Fruit fly (Drosophila melanogaster) whole organism, embryonic: Measurements from ENCODE around the gene eIF3d1.
A peak's percentile ranks its signal among the peaks of the same experiment; 100 is the strongest.

Experiments
- CG11093 ChIP-seq: fragments of 200-800 bp; sonication (Bioruptor generic); IDR thresholded peaks from 3 replicates; pipeline ENCODE4 v1.3.6; 2022; ENCODE audit warnings: missing biosample characterization, missing genetic modification characterization
- CG14050 ChIP-seq: fragments of 200-800 bp; sonication (Bioruptor generic); IDR thresholded peaks from 3 replicates; pipeline ENCODE4 v1.3.6; 2022; ENCODE audit warnings: missing biosample characterization, missing genetic modification characterization
- Dfd ChIP-seq, 2 experiments: fragments of >200 bp; optimal IDR thresholded peaks; 2 replicates each; lab custom pipeline; 2017; ENCODE audit warnings: missing biosample characterization in 2 of 2, missing genetic modification characterization in 2 of 2
- H15 ChIP-seq: fragments of 200-800 bp; sonication (Bioruptor generic); IDR thresholded peaks from 3 replicates; pipeline ENCODE4 v1.3.6; 2022; ENCODE audit warnings: missing biosample characterization, missing genetic modification characterization
- Kr ChIP-seq: fragments of 200-800 bp; sonication (Bioruptor generic); optimal IDR thresholded peaks from 2 replicates; lab custom pipeline; 2017; ENCODE audit warnings: missing biosample characterization, mild to moderate bottlenecking, missing genetic modification characterization
- Optix ChIP-seq: fragments of 200-800 bp; sonication (Bioruptor generic); IDR thresholded peaks from 3 replicates; pipeline ENCODE4 v1.3.6; 2022; ENCODE audit warnings: missing biosample characterization, missing genetic modification characterization
- amos ChIP-seq: fragments of 200-800 bp; sonication (Bioruptor generic); IDR thresholded peaks from 2 replicates; pipeline ENCODE4 v1.3.6; 2022; ENCODE audit warnings: missing biosample characterization, missing genetic modification characterization; ENCODE audit not compliant: partially characterized antibody
- ase ChIP-seq: fragments of 200-800 bp; sonication (Bioruptor generic); IDR thresholded peaks from 3 replicates; pipeline ENCODE4 v1.3.6; 2022; ENCODE audit warnings: missing biosample characterization, missing genetic modification characterization
- dysf ChIP-seq: fragments of 200-800 bp; sonication (Bioruptor generic); IDR thresholded peaks from 3 replicates; pipeline ENCODE4 v1.3.6; 2022; ENCODE audit warnings: missing biosample characterization, missing genetic modification characterization
- exex ChIP-seq: fragments of 200-800 bp; sonication (Bioruptor generic); optimal IDR thresholded peaks from 4 replicates; lab custom pipeline; 2018; ENCODE audit warnings: missing biosample characterization, mild to moderate bottlenecking, missing genetic modification characterization, moderate library complexity
- fd96Cb ChIP-seq: fragments of 200-800 bp; sonication (Bioruptor generic); optimal IDR thresholded peaks from 2 replicates; lab custom pipeline; 2018; ENCODE audit warnings: missing biosample characterization, mild to moderate bottlenecking, missing genetic modification characterization, moderate library complexity

- peak; percentile 66 for TF ChIP-seq exex (tag; lab: Kevin White, UChicago)
- TF ChIP-seq CG11093 (GFP tag; lab: Robert Waterston, UW), result peak; percentile 69; the same call in 2 of the 3 replicates
- TF ChIP-seq H15 (GFP tag; lab: Robert Waterston, UW), result peak; percentile 67
- no peak for TF ChIP-seq amos (GFP tag; lab: Robert Waterston, UW)
- TF ChIP-seq CG14050 (GFP tag; lab: Robert Waterston, UW), result peak; percentile 70; the same call in 2 of the 3 replicates
- TF ChIP-seq Dfd (GFP tag; optimal IDR thresholded peaks at IDR 0.05; lab: Kevin White, UChicago), result no peak
- TF ChIP-seq ase (GFP tag; lab: Robert Waterston, UW), result peak; percentile 58; the same call in 1 of the 3 replicates
- no peak for TF ChIP-seq Kr (GFP tag; lab: Kevin White, UChicago)
- TF ChIP-seq Optix, result no peak
- TF ChIP-seq fd96Cb (tag; lab: Kevin White, UChicago), result peak; percentile 86
- peak; percentile 89 for TF ChIP-seq dysf
Observed at dm6 chr3R:23722680-23723372, 43.0 kb downstream of the eIF3d1 start, which contains the start of gene CG10365.
